Fruit fly (Drosophila melanogaster) whole organism, wandering third instar larva: ENCODE measurements around the gene 14-3-3epsilon.

Experiments
- CG32264 ChIP-seq: fragments of 200-800 bp; sonication (Bioruptor generic); optimal IDR thresholded peaks from 2 replicates; lab custom pipeline; 2016; ENCODE audit warnings: missing biosample characterization, missing genetic modification characterization
- CrebA ChIP-seq: fragments of 200-800 bp; sonication (Bioruptor generic); optimal IDR thresholded peaks from 2 replicates; lab custom pipeline; 2016; ENCODE audit warnings: missing biosample characterization, mild to moderate bottlenecking, missing genetic modification characterization, borderline replicate concordance
- Dfd ChIP-seq: fragments of >200 bp; optimal IDR thresholded peaks from 2 replicates; lab custom pipeline; 2017; ENCODE audit warnings: missing biosample characterization, missing genetic modification characterization
- Dif ChIP-seq: fragments of 200-275, 200-300 bp; sonication (Bioruptor generic); optimal IDR thresholded peaks from 2 replicates; lab custom pipeline; 2018; ENCODE audit warnings: missing biosample characterization, missing genetic modification characterization; ENCODE audit not compliant: partially characterized antibody
- HLH106 ChIP-seq: fragments of 200-800 bp; optimal IDR thresholded peaks from 3 replicates; lab custom pipeline; 2019; ENCODE audit warnings: missing biosample characterization, mild to moderate bottlenecking, missing genetic modification characterization, moderate library complexity
- Hnf4 ChIP-seq: fragments of 200-800 bp; sonication (Bioruptor generic); optimal IDR thresholded peaks from 2 replicates; lab custom pipeline; 2016; ENCODE audit warnings: missing biosample characterization, mild to moderate bottlenecking, missing genetic modification characterization
- Hr78 ChIP-seq: fragments of >200 bp; optimal IDR thresholded peaks from 2 replicates; lab custom pipeline; 2017; ENCODE audit warnings: missing biosample characterization, missing genetic modification characterization
- Jra ChIP-seq: sonication (Bioruptor generic); optimal IDR thresholded peaks from 2 replicates; lab custom pipeline; 2016; ENCODE audit warnings: missing biosample characterization, missing genetic modification characterization
- Mio ChIP-seq: sonication (Bioruptor generic); optimal IDR thresholded peaks from 2 replicates; lab custom pipeline; 2016; ENCODE audit warnings: missing biosample characterization, missing genetic modification characterization
- Myc ChIP-seq: fragments of >200 bp; optimal IDR thresholded peaks from 2 replicates; lab custom pipeline; 2017
- OdsH ChIP-seq: fragments of 200-800 bp; sonication (Bioruptor generic); optimal IDR thresholded peaks from 2 replicates; lab custom pipeline; 2016; ENCODE audit warnings: missing biosample characterization, mild to moderate bottlenecking, missing genetic modification characterization
- Rel ChIP-seq, 2 experiments: fragments of 200-800 bp; sonication (Bioruptor generic) in 1 of 2; optimal IDR thresholded peaks; 2 replicates in 1 of 2; 3 replicates in 1 of 2; lab custom pipeline; 2016 to 2019; ENCODE audit warnings: mild to moderate bottlenecking in 2 of 2, missing biosample characterization in 2 of 2, missing genetic modification characterization in 2 of 2, moderate library complexity in 1 of 2
- Sp1 ChIP-seq: fragments of 200-800 bp; sonication (Bioruptor generic); optimal IDR thresholded peaks from 3 replicates; lab custom pipeline; 2019; ENCODE audit warnings: missing biosample characterization, mild to moderate bottlenecking, missing genetic modification characterization, moderate library complexity
- Vsx2 ChIP-seq: fragments of 200-300, 225-300 bp; sonication (Bioruptor generic); optimal IDR thresholded peaks from 2 replicates; lab custom pipeline; 2018; ENCODE audit warnings: missing biosample characterization, missing genetic modification characterization; ENCODE audit not compliant: partially characterized antibody
- br ChIP-seq: fragments of 200-800 bp; sonication (Bioruptor generic); optimal IDR thresholded peaks from 2 replicates; lab custom pipeline; 2016; ENCODE audit warnings: missing biosample characterization, missing genetic modification characterization
- dl ChIP-seq, 2 experiments: fragments of 175-275, 200-275 bp in 1 of 2; fragments of 200-275 bp in 1 of 2; sonication (Bioruptor generic); optimal IDR thresholded peaks; lab custom pipeline; 2018; ENCODE audit warnings: mild to moderate bottlenecking in 2 of 2, missing biosample characterization in 2 of 2, missing genetic modification characterization in 2 of 2, moderate library complexity in 2 of 2; ENCODE audit not compliant: partially characterized antibody in 2 of 2, insufficient read depth in 1 of 2
- dmrt93B ChIP-seq: fragments of 200-800 bp; sonication (Bioruptor generic); optimal IDR thresholded peaks from 2 replicates; lab custom pipeline; 2018; ENCODE audit warnings: missing biosample characterization, mild to moderate bottlenecking, missing genetic modification characterization
- dsf ChIP-seq: sonication (Bioruptor generic); optimal IDR thresholded peaks from 2 replicates; lab custom pipeline; 2016; ENCODE audit warnings: missing biosample characterization, missing genetic modification characterization, borderline replicate concordance
- ey ChIP-seq: fragments of 200-800 bp; sonication (Bioruptor generic); optimal IDR thresholded peaks from 2 replicates; lab custom pipeline; 2016; ENCODE audit warnings: missing biosample characterization, missing genetic modification characterization
- fru ChIP-seq: fragments of 200-800 bp; sonication (Bioruptor generic); optimal IDR thresholded peaks from 3 replicates; lab custom pipeline; 2016; ENCODE audit warnings: missing biosample characterization, mild to moderate bottlenecking, missing genetic modification characterization
- h ChIP-seq: fragments of 200-800 bp; sonication (Bioruptor generic); optimal IDR thresholded peaks from 3 replicates; lab custom pipeline; 2016; ENCODE audit warnings: missing biosample characterization, mild to moderate bottlenecking, missing genetic modification characterization
- jim ChIP-seq: fragments of 175-275, 200-325 bp; sonication (Bioruptor generic); optimal IDR thresholded peaks from 2 replicates; lab custom pipeline; 2016; ENCODE audit warnings: missing biosample characterization, mild to moderate bottlenecking, missing genetic modification characterization
- lola ChIP-seq: fragments of >200 bp; optimal IDR thresholded peaks from 2 replicates; lab custom pipeline; 2017; ENCODE audit warnings: missing biosample characterization, missing genetic modification characterization
- pan ChIP-seq: fragments of >200 bp; optimal IDR thresholded peaks from 2 replicates; lab custom pipeline; 2017
- psq ChIP-seq: fragments of 200-800 bp; sonication (Bioruptor generic); optimal IDR thresholded peaks from 3 replicates; lab custom pipeline; 2017; ENCODE audit warnings: missing biosample characterization, mild to moderate bottlenecking, missing genetic modification characterization, moderate library complexity
- rgr ChIP-seq: fragments of 200-800 bp; sonication (Bioruptor generic); optimal IDR thresholded peaks from 3 replicates; lab custom pipeline; 2016; ENCODE audit warnings: missing biosample characterization, mild to moderate bottlenecking, missing genetic modification characterization
- sage ChIP-seq: fragments of 200-800 bp; sonication (Bioruptor generic); optimal IDR thresholded peaks from 2 replicates; lab custom pipeline; 2016; ENCODE audit warnings: missing biosample characterization, mild to moderate bottlenecking, missing genetic modification characterization
- tai ChIP-seq: sonication (Bioruptor generic); optimal IDR thresholded peaks from 2 replicates; lab custom pipeline; 2016; ENCODE audit warnings: missing biosample characterization, missing genetic modification characterization
- usp ChIP-seq: fragments of >200 bp; optimal IDR thresholded peaks from 2 replicates; lab custom pipeline; 2017; ENCODE audit warnings: missing biosample characterization, missing genetic modification characterization
- woc ChIP-seq: sonication (Bioruptor generic); optimal IDR thresholded peaks from 2 replicates; lab custom pipeline; 2016; ENCODE audit warnings: missing biosample characterization, mild to moderate bottlenecking, missing genetic modification characterization

The 14-3-3epsilon gene

dm6 chr3R:18298900-18299321 is 56.6 kb downstream of the 14-3-3epsilon start, which contains the start of gene Dlc90F:
Gene Dlc90F (plus strand): TSS chr3R:18299229.
- TF ChIP-seq Rel (GFP tag; optimal IDR thresholded peaks at IDR 0.05; lab: Kevin White, UChicago) = no peak
- TF ChIP-seq Rel (tag; optimal IDR thresholded peaks at IDR 0.05; lab: Kevin White, UChicago) = peak; percentile 33
- TF ChIP-seq rgr (GFP tag; lab: Kevin White, UChicago) = peak; percentile 62
- TF ChIP-seq CG32264 (GFP tag; lab: Kevin White, UChicago) = no peak
- TF ChIP-seq dmrt93B (GFP tag; lab: Kevin White, UChicago) = peak; percentile 53
- TF ChIP-seq Hr78 (GFP tag; lab: Kevin White, UChicago) = no peak
- TF ChIP-seq lola (GFP tag; lab: Kevin White, UChicago) = no peak
- no peak for TF ChIP-seq Dfd (GFP tag; lab: Kevin White, UChicago)
- TF ChIP-seq Sp1 (GFP tag; lab: Kevin White, UChicago) = peak; percentile 63
- peak; percentile 67 for TF ChIP-seq fru (GFP tag; lab: Kevin White, UChicago)
- TF ChIP-seq HLH106 (tag; lab: Kevin White, UChicago) = peak; percentile 78
- no peak for TF ChIP-seq CrebA
- no peak for TF ChIP-seq dl (GFP tag; optimal IDR thresholded peaks at IDR 0.05; lab: Kevin White, UChicago; ENCODE audit: insufficient read depth in 1 of 2, partially characterized antibody in 2 of 2)
- TF ChIP-seq sage (GFP tag; lab: Kevin White, UChicago) = peak; percentile 4
- peak; percentile 73 for TF ChIP-seq woc (GFP tag; lab: Kevin White, UChicago)
- TF ChIP-seq Hnf4 (GFP tag; lab: Kevin White, UChicago) = peak; percentile 64
- no peak for TF ChIP-seq Dif (GFP tag; lab: Kevin White, UChicago)
- no peak for TF ChIP-seq Mio (GFP tag; lab: Kevin White, UChicago)
- peak; percentile 64 for TF ChIP-seq ey
- peak; percentile 8 for TF ChIP-seq OdsH
- TF ChIP-seq jim (GFP tag; lab: Kevin White, UChicago) = no peak
- TF ChIP-seq Vsx2 (GFP tag; lab: Kevin White, UChicago) = no peak
- peak; percentile 27 for TF ChIP-seq Myc (lab: Kevin White, UChicago)
- no peak for TF ChIP-seq h (GFP tag; lab: Kevin White, UChicago)
- peak; percentile 54 for TF ChIP-seq psq (GFP tag; lab: Kevin White, UChicago)
- no peak for TF ChIP-seq usp (GFP tag; lab: Kevin White, UChicago)
- peak; percentile 44 for TF ChIP-seq br (GFP tag; lab: Kevin White, UChicago)
- no peak for TF ChIP-seq tai
- no peak for TF ChIP-seq pan (lab: Kevin White, UChicago)
- TF ChIP-seq dsf = peak; percentile 58
- TF ChIP-seq Jra (GFP tag; lab: Kevin White, UChicago) = peak; percentile 45
